Worm (Caenorhabditis elegans) whole organism, L4 larva: ENCODE data around the gene T21D12.12.
A peak's percentile ranks its signal among the peaks of the same experiment; 100 is the strongest.

Experiments used
- D1046.2 ChIP-seq: fragments of 200-800 bp; sonication (Bioruptor generic); IDR thresholded peaks from 2 replicates; pipeline ENCODE4 v1.3.6; 2022; ENCODE audit warnings: missing genetic modification characterization, missing compliant biosample characterization
- F37D6.2 ChIP-seq: sonication (generic microtip); optimal IDR thresholded peaks from 2 replicates; lab custom pipeline; 2016; ENCODE audit warnings: mild to moderate bottlenecking, missing genetic modification characterization, missing compliant biosample characterization
- F44E2.7 ChIP-seq: fragments of 200-800 bp; sonication (Bioruptor generic); IDR thresholded peaks from 2 replicates; pipeline ENCODE4 v2.1.2; 2022; ENCODE audit warnings: missing genetic modification characterization, missing compliant biosample characterization
- Y5F2A.4 ChIP-seq: fragments of 200-800 bp; sonication (Bioruptor generic); optimal IDR thresholded peaks from 2 replicates; lab custom pipeline; 2018; ENCODE audit warnings: mild to moderate bottlenecking, missing genetic modification characterization, missing compliant biosample characterization
- Y75B8A.6 ChIP-seq: fragments of 200-800 bp; sonication (Bioruptor generic); IDR thresholded peaks from 2 replicates; pipeline ENCODE4 v1.3.6; 2022; ENCODE audit warnings: missing genetic modification reagents, missing genetic modification characterization, missing compliant biosample characterization
- attf-4 ChIP-seq: sonication (generic microtip); optimal IDR thresholded peaks from 3 replicates; lab custom pipeline; 2017; ENCODE audit warnings: missing biosample characterization, missing genetic modification characterization
- ceh-44 ChIP-seq: fragments of 200-800 bp; sonication (Bioruptor generic); IDR thresholded peaks from 2 replicates; pipeline ENCODE4 v1.3.6; 2022; ENCODE audit warnings: missing genetic modification reagents, missing genetic modification characterization, missing compliant biosample characterization
- ceh-62 ChIP-seq: sonication (generic microtip); optimal IDR thresholded peaks from 2 replicates; lab custom pipeline; 2017; ENCODE audit warnings: missing biosample characterization, missing genetic modification characterization
- ces-1 ChIP-seq: fragments of 150-350 bp; sonication (generic microtip); optimal IDR thresholded peaks from 4 replicates; lab custom pipeline; 2014; ENCODE audit warnings: missing biosample characterization, missing genetic modification reagents, missing genetic modification characterization
- daf-12 ChIP-seq: fragments of 150-350 bp; optimal IDR thresholded peaks from 2 replicates; lab custom pipeline; 2014; ENCODE audit warnings: missing biosample characterization, missing genetic modification reagents, missing genetic modification characterization
- daf-16 ChIP-seq, 3 experiments: sonication (generic microtip); optimal IDR thresholded peaks; 2 replicates each; lab custom pipeline; 2016 to 2017; ENCODE audit warnings: missing genetic modification characterization in 3 of 3, missing genetic modification reagents in 3 of 3, mild to moderate bottlenecking in 2 of 3, missing compliant biosample characterization in 2 of 3, missing biosample characterization in 1 of 3, moderate library complexity in 1 of 3
- dmd-6 ChIP-seq: fragments of 200-800 bp; sonication (Bioruptor generic); IDR thresholded peaks from 2 replicates; pipeline ENCODE4 v1.3.6; 2022; ENCODE audit warnings: missing genetic modification reagents, missing genetic modification characterization, missing compliant biosample characterization
- dpl-1 ChIP-seq: fragments of 150-350 bp; optimal IDR thresholded peaks from 2 replicates; lab custom pipeline; 2014; ENCODE audit warnings: missing biosample characterization, missing genetic modification reagents, missing genetic modification characterization
- duxl-1 ChIP-seq: sonication (generic microtip); optimal IDR thresholded peaks from 2 replicates; lab custom pipeline; 2016; ENCODE audit warnings: mild to moderate bottlenecking, missing genetic modification characterization, moderate library complexity, missing compliant biosample characterization; ENCODE audit not compliant: poor library complexity
- dve-1 ChIP-seq: sonication (generic microtip); optimal IDR thresholded peaks from 2 replicates; lab custom pipeline; 2017; ENCODE audit warnings: antibody characterized with exemption, mild to moderate bottlenecking, missing genetic modification characterization, missing compliant biosample characterization; ENCODE audit not compliant: insufficient read depth
- hif-1 ChIP-seq, 2 experiments: sonication (generic microtip); optimal IDR thresholded peaks; 2 replicates each; lab custom pipeline; 2016 to 2017; ENCODE audit warnings: missing compliant biosample characterization in 2 of 2, missing genetic modification characterization in 2 of 2, missing genetic modification reagents in 2 of 2, missing genotype in 2 of 2, mild to moderate bottlenecking in 1 of 2
- hlh-11 ChIP-seq: fragments of 200-800 bp; sonication (Bioruptor generic); optimal IDR thresholded peaks from 2 replicates; lab custom pipeline; 2018; ENCODE audit warnings: mild to moderate bottlenecking, missing genetic modification characterization, missing compliant biosample characterization
- lim-7 ChIP-seq: fragments of 200-800 bp; sonication (Bioruptor generic); IDR thresholded peaks from 2 replicates; pipeline ENCODE4 v1.3.6; 2022; ENCODE audit warnings: missing genetic modification characterization, missing compliant biosample characterization
- lin-15B ChIP-seq: fragments of 150-350 bp; sonication (generic microtip); optimal IDR thresholded peaks from 3 replicates; lab custom pipeline; 2014; ENCODE audit warnings: missing biosample characterization, missing genetic modification characterization
- lin-29 ChIP-seq: fragments of 200-800 bp; sonication (Bioruptor generic); IDR thresholded peaks from 2 replicates; pipeline ENCODE4 v1.3.6; 2022; ENCODE audit warnings: missing genetic modification reagents, missing genetic modification characterization, missing compliant biosample characterization
- lsy-2 ChIP-seq, 2 experiments: fragments of 150-350 bp in 1 of 2; sonication (generic microtip) in 1 of 2; optimal IDR thresholded peaks; 2 replicates each; lab custom pipeline; 2014 to 2017; ENCODE audit warnings: missing biosample characterization in 2 of 2, missing genetic modification characterization in 2 of 2
- madf-5 ChIP-seq, 2 experiments: fragments of 200-800 bp; sonication (Bioruptor generic); IDR thresholded peaks; 2 replicates each; pipeline ENCODE4 v1.3.6; 2022; ENCODE audit warnings: missing compliant biosample characterization in 2 of 2, missing genetic modification characterization in 2 of 2
- mdl-1 ChIP-seq, 2 experiments: fragments of 150-350 bp in 1 of 2; sonication (generic microtip) in 1 of 2; optimal IDR thresholded peaks; 2 replicates each; lab custom pipeline; 2014 to 2017; ENCODE audit warnings: missing biosample characterization in 2 of 2, missing genetic modification characterization in 2 of 2
- nhr-11 ChIP-seq: fragments of 150-350 bp; optimal IDR thresholded peaks from 2 replicates; lab custom pipeline; 2014; ENCODE audit warnings: missing biosample characterization, missing genetic modification characterization
- nhr-28 ChIP-seq: fragments of 150-350 bp; optimal IDR thresholded peaks from 2 replicates; lab custom pipeline; 2014; ENCODE audit warnings: missing biosample characterization, missing genetic modification characterization
- nhr-42 ChIP-seq: fragments of 200-800 bp; sonication (Bioruptor generic); IDR thresholded peaks from 2 replicates; pipeline ENCODE4 v1.3.6; 2022; ENCODE audit warnings: missing genetic modification characterization, missing compliant biosample characterization
- nhr-76 ChIP-seq: fragments of 150-350 bp; optimal IDR thresholded peaks from 2 replicates; lab custom pipeline; 2014; ENCODE audit warnings: missing biosample characterization, missing genetic modification characterization
- nhr-77 ChIP-seq: fragments of 150-350 bp; optimal IDR thresholded peaks from 2 replicates; lab custom pipeline; 2014; ENCODE audit warnings: missing biosample characterization, missing genetic modification characterization
- php-3 ChIP-seq: fragments of 200-800 bp; sonication (Bioruptor generic); IDR thresholded peaks from 2 replicates; pipeline ENCODE4 v1.3.6; 2022; ENCODE audit warnings: missing genetic modification reagents, missing genetic modification characterization, missing compliant biosample characterization
- pqm-1 ChIP-seq: sonication (generic microtip); optimal IDR thresholded peaks from 2 replicates; lab custom pipeline; 2017; ENCODE audit warnings: missing biosample characterization, missing genetic modification characterization
- rbr-2 ChIP-seq: sonication (generic microtip); optimal IDR thresholded peaks from 2 replicates; lab custom pipeline; 2016; ENCODE audit warnings: missing genotype, missing genetic modification characterization, missing compliant biosample characterization
- saeg-2 ChIP-seq: fragments of 200-800 bp; sonication (Bioruptor generic); IDR thresholded peaks from 2 replicates; pipeline ENCODE4 v1.3.6; 2022; ENCODE audit warnings: missing genetic modification reagents, missing genetic modification characterization, missing compliant biosample characterization
- set-16 ChIP-seq: fragments of 200-800 bp; sonication (Bioruptor generic); IDR thresholded peaks from 2 replicates; pipeline ENCODE4 v1.3.6; 2022; ENCODE audit warnings: missing genetic modification reagents, missing genetic modification characterization, missing compliant biosample characterization
- skn-1 ChIP-seq: fragments of 150-350 bp; optimal IDR thresholded peaks from 2 replicates; lab custom pipeline; 2014; ENCODE audit warnings: missing biosample characterization, missing genetic modification characterization
- snpc-1.2 ChIP-seq: fragments of 200-800 bp; sonication (Bioruptor generic); IDR thresholded peaks from 2 replicates; pipeline ENCODE4 v1.3.6; 2022; ENCODE audit warnings: missing genetic modification reagents, missing genetic modification characterization, missing compliant biosample characterization
- spr-3 ChIP-seq: fragments of 200-800 bp; sonication (Bioruptor generic); optimal IDR thresholded peaks from 2 replicates; lab custom pipeline; 2018; ENCODE audit warnings: mild to moderate bottlenecking, missing genetic modification characterization, missing compliant biosample characterization
- tra-1 ChIP-seq: fragments of 200-800 bp; sonication (Bioruptor generic); IDR thresholded peaks from 2 replicates; pipeline ENCODE4 v1.3.6; 2022; ENCODE audit warnings: missing genetic modification reagents, missing genetic modification characterization, missing compliant biosample characterization
- zfp-2 ChIP-seq: sonication (generic microtip); optimal IDR thresholded peaks from 2 replicates; lab custom pipeline; 2016; ENCODE audit warnings: mild to moderate bottlenecking, missing genetic modification characterization, missing compliant biosample characterization
- zfp-3 ChIP-seq: fragments of 200-800 bp; sonication (Bioruptor generic); conservative IDR thresholded peaks from 2 replicates; pipeline ENCODE4 v1.3.6; 2022; ENCODE audit warnings: missing genetic modification reagents, missing genetic modification characterization, missing compliant biosample characterization
- ztf-7 ChIP-seq: fragments of 150-350 bp; optimal IDR thresholded peaks from 2 replicates; lab custom pipeline; 2014; ENCODE audit warnings: missing biosample characterization, missing genetic modification characterization

Gene T21D12.12

DNA sequence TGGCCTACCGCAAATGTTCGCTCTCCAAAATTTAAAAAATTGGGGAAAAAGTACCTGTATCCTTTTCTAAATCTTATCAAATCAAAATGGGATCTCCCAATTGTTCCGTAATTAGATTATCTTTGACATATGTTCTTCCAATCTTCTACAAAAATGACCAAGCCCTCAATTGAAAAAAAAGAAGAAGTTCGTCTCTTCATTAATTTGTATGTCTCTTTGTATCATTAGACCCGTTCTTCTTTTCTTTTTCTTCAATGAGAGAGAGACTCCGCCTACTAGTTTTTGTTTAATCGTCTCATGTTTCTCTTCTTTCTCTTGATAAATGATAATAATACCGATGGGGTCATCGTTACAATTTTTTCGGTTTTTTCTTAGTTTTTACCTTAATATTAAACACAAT, 37.0 kb downstream of the T21D12.12 start (continued):
- TF ChIP-seq ztf-7 (tag; lab: Kevin White, UChicago) (no peak), madf-5 (GFP tag; IDR thresholded peaks at IDR 0.05; lab: Robert Waterston, UW) (no peak), F44E2.7 (GFP tag; lab: Robert Waterston, UW) (no peak), attf-4 (tag; lab: Kevin White, UChicago) (no peak), D1046.2 (GFP tag; lab: Robert Waterston, UW) (no peak), nhr-42 (GFP tag; lab: Robert Waterston, UW) (no peak), ceh-62 (tag; lab: Kevin White, UChicago) (no peak), daf-16 (GFP tag; optimal IDR thresholded peaks at IDR 0.05; lab: Kevin White, UChicago) (no peak), daf-16 (tag; optimal IDR thresholded peaks at IDR 0.05; lab: Kevin White, UChicago) (no peak), lin-15B (no peak), zfp-2 (no peak), saeg-2 (GFP tag; lab: Robert Waterston, UW) (no peak), set-16 (GFP tag; lab: Robert Waterston, UW) (no peak), nhr-77 (tag; lab: Kevin White, UChicago) (no peak), dve-1 (tag; lab: Kevin White, UChicago) (no peak), mdl-1 (tag; optimal IDR thresholded peaks at IDR 0.05; lab: Kevin White, UChicago) (no peak), duxl-1 (tag; lab: Kevin White, UChicago) (no peak), nhr-11 (no peak), lin-29 (GFP tag; lab: Robert Waterston, UW) (no peak), hlh-11 (tag; lab: Kevin White, UChicago) (no peak)

- no peak for TF ChIP-seq dmd-6 (GFP tag; lab: Robert Waterston, UW)
- TF ChIP-seq Y5F2A.4: no peak
- TF ChIP-seq lsy-2 (tag; optimal IDR thresholded peaks at IDR 0.05; lab: Kevin White, UChicago): no peak
- TF ChIP-seq daf-12 (tag; lab: Kevin White, UChicago): no peak
- no peak for TF ChIP-seq ces-1
- no peak for TF ChIP-seq lim-7 (GFP tag; lab: Robert Waterston, UW)
- TF ChIP-seq skn-1: no peak
- no peak for TF ChIP-seq D1046.2 (GFP tag; lab: Robert Waterston, UW)
- TF ChIP-seq rbr-2 (tag; lab: Kevin White, UChicago): no peak
- TF ChIP-seq hif-1 (tag; optimal IDR thresholded peaks at IDR 0.05; lab: Kevin White, UChicago): no peak
- TF ChIP-seq pqm-1: peak; percentile 22
- no peak for TF ChIP-seq snpc-1.2 (GFP tag; lab: Robert Waterston, UW)
- no peak for TF ChIP-seq tra-1
- no peak for TF ChIP-seq daf-16 (GFP tag; optimal IDR thresholded peaks at IDR 0.05; lab: Kevin White, UChicago)
- TF ChIP-seq daf-16 (tag; optimal IDR thresholded peaks at IDR 0.05; lab: Kevin White, UChicago): peak; percentile 28
- TF ChIP-seq nhr-76 (tag; lab: Kevin White, UChicago): no peak
- TF ChIP-seq F37D6.2 (tag; lab: Kevin White, UChicago): no peak
- TF ChIP-seq set-16 (GFP tag; lab: Robert Waterston, UW): no peak
- TF ChIP-seq ceh-44 (GFP tag; lab: Robert Waterston, UW): no peak
- TF ChIP-seq duxl-1 (tag; lab: Kevin White, UChicago): no peak
- no peak for TF ChIP-seq hlh-11 (tag; lab: Kevin White, UChicago)
- no peak for TF ChIP-seq dpl-1 (GFP tag; lab: Kevin White, UChicago)
- no peak for TF ChIP-seq zfp-3 (GFP tag; lab: Robert Waterston, UW)
- TF ChIP-seq nhr-28 (tag; lab: Kevin White, UChicago): peak; percentile 42
- no peak for TF ChIP-seq mdl-1 (tag; optimal IDR thresholded peaks at IDR 0.05; lab: Kevin White, UChicago)
- peak; percentile 52 for TF ChIP-seq dve-1 (tag; lab: Kevin White, UChicago)
- no peak for TF ChIP-seq nhr-42 (GFP tag; lab: Robert Waterston, UW)
- no peak for TF ChIP-seq Y75B8A.6 (GFP tag; lab: Robert Waterston, UW)
- TF ChIP-seq php-3: peak; percentile 89
- TF ChIP-seq spr-3 (GFP tag; lab: Kevin White, UChicago): no peak
- no peak for TF ChIP-seq attf-4 (tag; lab: Kevin White, UChicago)
- TF ChIP-seq nhr-77 (tag; lab: Kevin White, UChicago): peak; percentile 22
These were observed 38.9 kb downstream of the T21D12.12 start for ce11 chrIV:305101-305500.
